Fruit fly (Drosophila melanogaster) whole organism, pupa: ENCODE measurements around the gene alpha-Man-IIa.

Source experiments
- CG10348 ChIP-seq: fragments of 200-800 bp; sonication (Bioruptor generic); IDR thresholded peaks from 2 replicates; pipeline ENCODE4 v1.3.6; 2022; ENCODE audit warnings: missing biosample characterization, missing genetic modification characterization
- CG34367 ChIP-seq: fragments of 200-800 bp; sonication (Bioruptor generic); optimal IDR thresholded peaks from 2 replicates; lab custom pipeline; 2018; ENCODE audit warnings: missing biosample characterization, mild to moderate bottlenecking, missing genetic modification characterization
- CG8159 ChIP-seq: fragments of 200-800 bp; sonication (Bioruptor generic); optimal IDR thresholded peaks from 3 replicates; lab custom pipeline; 2018; ENCODE audit warnings: missing biosample characterization, mild to moderate bottlenecking, missing genetic modification characterization, moderate library complexity
- CG8301 ChIP-seq: fragments of 200-800 bp; sonication (Bioruptor generic); optimal IDR thresholded peaks from 2 replicates; lab custom pipeline; 2018; ENCODE audit warnings: missing biosample characterization, mild to moderate bottlenecking, missing genetic modification characterization
- D1 ChIP-seq: fragments of 200-800 bp; sonication (Bioruptor generic); optimal IDR thresholded peaks from 2 replicates; lab custom pipeline; 2018; ENCODE audit warnings: missing biosample characterization, mild to moderate bottlenecking, missing genetic modification characterization, moderate library complexity
- EcR ChIP-seq: fragments of 200-800 bp; sonication (Bioruptor generic); optimal IDR thresholded peaks from 3 replicates; lab custom pipeline; 2019; ENCODE audit warnings: missing biosample characterization, missing genetic modification characterization, mild to moderate bottlenecking, moderate library complexity, missing genetic modification reagents
- Pif1A ChIP-seq: fragments of 200-800 bp; sonication (Bioruptor generic); optimal IDR thresholded peaks from 3 replicates; lab custom pipeline; 2016; ENCODE audit warnings: missing biosample characterization, missing genetic modification characterization
- gl ChIP-seq: fragments of 200-800 bp; sonication (Bioruptor generic); optimal IDR thresholded peaks from 2 replicates; lab custom pipeline; 2018; ENCODE audit warnings: missing biosample characterization, mild to moderate bottlenecking, missing genetic modification characterization
- rn ChIP-seq: fragments of 200-800 bp; sonication (Bioruptor generic); IDR thresholded peaks from 2 replicates; pipeline ENCODE4 v1.3.6; 2022; ENCODE audit warnings: missing biosample characterization, missing genetic modification characterization

DNA sequence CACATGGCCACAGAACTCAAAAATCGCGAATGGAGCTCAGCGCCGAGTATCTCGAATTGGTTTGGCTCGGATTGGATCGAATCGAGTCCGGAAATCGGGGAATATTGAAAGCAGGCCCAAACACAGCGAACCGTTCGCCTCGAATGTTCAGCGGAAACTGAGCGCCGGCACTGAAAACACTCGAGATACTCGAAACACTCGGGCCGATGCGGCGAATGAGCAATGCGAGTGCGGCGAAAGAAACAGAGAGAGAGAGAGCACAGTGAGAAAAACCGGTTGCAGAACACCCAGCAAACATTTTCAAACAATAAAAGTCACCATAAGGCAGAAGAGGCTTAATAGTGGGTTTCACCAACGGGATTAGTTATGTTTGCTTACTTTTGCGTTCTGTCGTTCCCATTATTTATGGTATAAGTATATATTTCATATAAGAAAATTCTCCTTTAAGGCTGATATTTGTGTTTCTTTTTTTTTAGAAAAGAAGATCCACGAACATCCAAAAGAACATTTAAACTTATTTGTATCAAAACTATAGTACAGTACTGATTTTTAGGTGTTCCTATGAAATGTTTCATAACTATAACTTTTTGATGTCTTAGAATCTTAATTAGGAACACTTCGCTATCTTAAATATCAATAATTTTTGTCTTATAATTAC, 17.8 kb upstream of the alpha-Man-IIa start, which contains the start of gene FER:
- TF ChIP-seq gl (tag; lab: Kevin White, UChicago): peak; percentile 17
- TF ChIP-seq rn (GFP tag; lab: Robert Waterston, UW): no peak
- TF ChIP-seq EcR (GFP tag; lab: Kevin White, UChicago): peak; percentile 41
- TF ChIP-seq CG34367 (tag; lab: Kevin White, UChicago): peak; percentile 2
- no peak for TF ChIP-seq CG10348
- TF ChIP-seq CG8301 (tag; lab: Kevin White, UChicago): no peak
- TF ChIP-seq CG8159 (tag; lab: Kevin White, UChicago): no peak
- TF ChIP-seq D1: no peak
- TF ChIP-seq Pif1A (GFP tag; lab: Kevin White, UChicago): peak; percentile 47
